Fruit fly (Drosophila melanogaster): ENCODE results near the gene bcn92.

Gene bcn92

DNA sequence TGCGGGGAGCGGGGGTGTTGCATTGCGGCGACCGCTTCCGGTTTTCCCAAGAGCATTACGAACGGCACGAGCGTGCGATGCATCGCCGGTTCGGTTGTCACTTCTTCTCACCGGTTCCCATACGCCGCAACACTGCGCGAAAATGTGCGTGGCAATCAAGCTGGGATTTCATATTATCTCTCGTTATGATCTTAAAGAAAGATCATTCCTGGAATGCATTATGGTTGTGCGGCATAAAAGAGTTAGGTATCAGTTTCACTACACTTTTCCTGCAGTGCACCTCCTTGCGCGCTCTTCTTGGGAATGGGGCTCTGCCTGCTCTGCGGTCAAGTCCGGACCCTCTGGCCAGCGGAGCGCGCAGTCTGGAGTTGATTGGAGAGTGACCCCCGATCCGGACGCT is 16.7 kb upstream of the bcn92 start (continued):
- TF ChIP-seq Xrp1 (GFP tag; IDR thresholded peaks at IDR 0.05) (peak; percentile 48; the same call in 1 of the 2 replicates), bcd (GFP tag; optimal IDR thresholded peaks at IDR 0.05) (peak; percentile 53), Dad (GFP tag; optimal IDR thresholded peaks at IDR 0.05) (no peak), CG11695 (GFP tag; IDR thresholded peaks at IDR 0.05) (no peak), YL-1 (GFP tag; optimal IDR thresholded peaks at IDR 0.05) (no peak), CG14441 (GFP tag; IDR thresholded peaks at IDR 0.05) (0 out of 2 replicates have a peak, but pooled peaks have one; percentile 14), CG6175 (GFP tag; IDR thresholded peaks at IDR 0.05) (no peak), CG8089 (GFP tag; optimal IDR thresholded peaks at IDR 0.05) (peak; percentile 38), knrl (GFP tag; IDR thresholded peaks at IDR 0.05; ENCODE audit: partially characterized antibody) (no peak), CG3726 (GFP tag; IDR thresholded peaks at IDR 0.05) (no peak; the same call in 2 of the 3 replicates), CG31365 (tag; optimal IDR thresholded peaks at IDR 0.05) (no peak), Ets65A (GFP tag) (no peak), CG8765 (GFP tag; IDR thresholded peaks at IDR 0.05) (no peak), CG7745 (tag; optimal IDR thresholded peaks at IDR 0.05) (no peak), CG5245 (GFP tag; optimal IDR thresholded peaks at IDR 0.05) (peak; percentile 14), trem (tag; optimal IDR thresholded peaks at IDR 0.05) (no peak), otp (GFP tag; IDR thresholded peaks at IDR 0.05) (no peak), Dip2 (GFP tag; IDR thresholded peaks at IDR 0.05) (no peak), pho (GFP tag; optimal IDR thresholded peaks at IDR 0.05) (no peak), CG12769 (tag; optimal IDR thresholded peaks at IDR 0.05) (peak; percentile 55), sim (GFP tag; IDR thresholded peaks at IDR 0.05) (no peak), sens-2 (GFP tag; IDR thresholded peaks at IDR 0.05) (no peak), CG11696 (GFP tag; IDR thresholded peaks at IDR 0.05) (no peak), CG4707 (GFP tag; optimal IDR thresholded peaks at IDR 0.05) (no peak), Kr (GFP tag; optimal IDR thresholded peaks at IDR 0.05) (no peak), wdn (GFP tag; IDR thresholded peaks at IDR 0.05) (no peak), CG10209 (GFP tag; optimal IDR thresholded peaks at IDR 0.05) (no peak), CrebB (tag; optimal IDR thresholded peaks at IDR 0.05) (no peak), Dip3 (GFP tag; optimal IDR thresholded peaks at IDR 0.05) (no peak), CG2712 (tag; optimal IDR thresholded peaks at IDR 0.05) (peak; percentile 52), MBD-R2 (GFP tag; IDR thresholded peaks at IDR 0.05) (no peak), CG1832 (GFP tag; optimal IDR thresholded peaks at IDR 0.05) (no peak), vnd (GFP tag; IDR thresholded peaks at IDR 0.05; ENCODE audit: partially characterized antibody) (no peak), shn (GFP tag; optimal IDR thresholded peaks at IDR 0.05) (no peak), CG10565 (GFP tag; optimal IDR thresholded peaks at IDR 0.05) (no peak), crol (GFP tag; IDR thresholded peaks at IDR 0.05) (no peak), CG12071 (GFP tag; optimal IDR thresholded peaks at IDR 0.05) (peak; percentile 32), CG15073 (GFP tag; optimal IDR thresholded peaks at IDR 0.05) (no peak), vfl (GFP tag; optimal IDR thresholded peaks at IDR 0.05) (no peak), CG1233 (GFP tag; optimal IDR thresholded peaks at IDR 0.05) (no peak), Fer3 (tag; optimal IDR thresholded peaks at IDR 0.05) (no peak), Elba2 (GFP tag; optimal IDR thresholded peaks at IDR 0.05) (no peak), CG9437 (GFP tag; optimal IDR thresholded peaks at IDR 0.05) (no peak), ssp (GFP tag; IDR thresholded peaks at IDR 0.05) (no peak), CG18764 (GFP tag; optimal IDR thresholded peaks at IDR 0.05) (no peak), Sry-β (GFP tag; optimal IDR thresholded peaks at IDR 0.05) (no peak), CG12155 (GFP tag; optimal IDR thresholded peaks at IDR 0.05) (no peak), CG8388 (GFP tag; optimal IDR thresholded peaks at IDR 0.05) (peak; percentile 56), CG6254 (GFP tag; optimal IDR thresholded peaks at IDR 0.05) (peak; percentile 35), jumu (GFP tag; optimal IDR thresholded peaks at IDR 0.05) (no peak), Fer1 (GFP tag; optimal IDR thresholded peaks at IDR 0.05) (no peak), grn (GFP tag; optimal IDR thresholded peaks at IDR 0.05) (no peak), ci (GFP tag; IDR thresholded peaks at IDR 0.05) (peak; percentile 92)

All from whole organism, embryonic.